Fruit fly (Drosophila melanogaster) whole organism, embryonic: ENCODE results near the gene Sytbeta.

Experiments used
- Adf1 ChIP-seq: fragments of 200-800 bp; sonication (Bioruptor generic); IDR thresholded peaks from 2 replicates; pipeline ENCODE4 v1.3.6; 2022; ENCODE audit warnings: missing biosample characterization, missing genetic modification characterization
- Atf6 ChIP-seq: fragments of 200-800 bp; sonication (Bioruptor generic); IDR thresholded peaks from 2 replicates; pipeline ENCODE4 v1.3.6; 2022; ENCODE audit warnings: missing biosample characterization, missing genetic modification characterization
- BEAF-32 ChIP-seq: fragments of 200-800 bp; sonication (Bioruptor generic); optimal IDR thresholded peaks from 3 replicates; lab custom pipeline; 2017; ENCODE audit warnings: missing biosample characterization, missing genetic modification characterization, mild to moderate bottlenecking, moderate library complexity, missing genetic modification reagents
- CG10462 ChIP-seq: fragments of 200-800 bp; sonication (Bioruptor generic); optimal IDR thresholded peaks from 2 replicates; lab custom pipeline; 2016; ENCODE audit warnings: missing biosample characterization, missing genetic modification characterization
- CG11456 ChIP-seq: fragments of 200-800 bp; sonication (Bioruptor generic); IDR thresholded peaks from 3 replicates; pipeline ENCODE4 v1.3.6; 2022; ENCODE audit warnings: missing biosample characterization, missing genetic modification characterization
- CG13894 ChIP-seq: fragments of 200-800 bp; sonication (Bioruptor generic); optimal IDR thresholded peaks from 3 replicates; lab custom pipeline; 2018; ENCODE audit warnings: missing biosample characterization, mild to moderate bottlenecking, missing genetic modification characterization, moderate library complexity
- CG15601 ChIP-seq: fragments of 200-800 bp; sonication (Bioruptor generic); optimal IDR thresholded peaks from 3 replicates; lab custom pipeline; 2019; ENCODE audit warnings: missing biosample characterization, mild to moderate bottlenecking, missing genetic modification characterization, moderate library complexity
- CG17568 ChIP-seq: fragments of 200-800 bp; sonication (Bioruptor generic); optimal IDR thresholded peaks from 2 replicates; lab custom pipeline; 2018; ENCODE audit warnings: missing biosample characterization, mild to moderate bottlenecking, missing genetic modification characterization, moderate library complexity
- CG17912 ChIP-seq: fragments of 200-800 bp; sonication (Bioruptor generic); optimal IDR thresholded peaks from 2 replicates; lab custom pipeline; 2018; ENCODE audit warnings: missing biosample characterization, mild to moderate bottlenecking, missing genetic modification characterization
- CG2199 ChIP-seq: fragments of 200-800 bp; sonication (Bioruptor generic); IDR thresholded peaks from 3 replicates; pipeline ENCODE4 v1.3.6; 2022; ENCODE audit warnings: missing biosample characterization, missing genetic modification characterization
- CG30431 ChIP-seq: fragments of 200-800 bp; sonication (Bioruptor generic); optimal IDR thresholded peaks from 2 replicates; lab custom pipeline; 2017; ENCODE audit warnings: missing biosample characterization, missing genetic modification characterization
- CG3163 ChIP-seq: fragments of 200-800 bp; sonication (Bioruptor generic); optimal IDR thresholded peaks from 3 replicates; lab custom pipeline; 2016; ENCODE audit warnings: missing biosample characterization, missing genetic modification characterization
- CG3407 ChIP-seq: fragments of 200-800 bp; sonication (Bioruptor generic); optimal IDR thresholded peaks from 2 replicates; lab custom pipeline; 2018; ENCODE audit warnings: missing biosample characterization, mild to moderate bottlenecking, missing genetic modification characterization
- CG34422 ChIP-seq: fragments of 200-800 bp; sonication (Bioruptor generic); IDR thresholded peaks from 3 replicates; pipeline ENCODE4 v1.3.6; 2022; ENCODE audit warnings: missing biosample characterization, missing genetic modification characterization
- CG3726 ChIP-seq: fragments of 200-800 bp; sonication (Bioruptor generic); IDR thresholded peaks from 3 replicates; pipeline ENCODE4, ENCODE4 v1.3.6; 2022; ENCODE audit warnings: missing biosample characterization, missing genetic modification characterization
- CG43689 ChIP-seq: fragments of 200-800 bp; sonication (Bioruptor generic); IDR thresholded peaks from 2 replicates; pipeline ENCODE4 v1.3.6; 2022; ENCODE audit warnings: missing biosample characterization, missing genetic modification characterization
- CG7987 ChIP-seq: fragments of 200-800 bp; sonication (Bioruptor generic); optimal IDR thresholded peaks from 2 replicates; lab custom pipeline; 2018; ENCODE audit warnings: missing biosample characterization, mild to moderate bottlenecking, missing genetic modification characterization, moderate library complexity
- CG9797 ChIP-seq: fragments of 200-800 bp; sonication (Bioruptor generic); optimal IDR thresholded peaks from 3 replicates; lab custom pipeline; 2018; ENCODE audit warnings: missing biosample characterization, mild to moderate bottlenecking, missing genetic modification characterization
- Dek ChIP-seq: fragments of 200-800 bp; sonication (Bioruptor generic); optimal IDR thresholded peaks from 3 replicates; lab custom pipeline; 2019; ENCODE audit warnings: missing biosample characterization, mild to moderate bottlenecking, missing genetic modification characterization, moderate library complexity
- Dfd ChIP-seq, 2 experiments: fragments of >200 bp; optimal IDR thresholded peaks; 2 replicates each; lab custom pipeline; 2017; ENCODE audit warnings: missing biosample characterization in 2 of 2, missing genetic modification characterization in 2 of 2
- Dll ChIP-seq: fragments of 200-800 bp; sonication (Bioruptor generic); IDR thresholded peaks from 4 replicates; pipeline ENCODE4 v1.3.6; 2022; ENCODE audit warnings: missing biosample characterization, missing genetic modification characterization; ENCODE audit not compliant: partially characterized antibody
- E2f2 ChIP-seq: fragments of 200-800 bp; sonication (Bioruptor generic); IDR thresholded peaks from 2 replicates; pipeline ENCODE4 v1.3.6; 2022; ENCODE audit warnings: missing biosample characterization, missing genetic modification characterization
- Ets65A ChIP-seq: fragments of 200-800 bp; sonication (Bioruptor generic); peaks from one replicate; lab custom pipeline; 2016; ENCODE audit warnings: missing biosample characterization, missing genetic modification characterization
- HLH54F ChIP-seq: fragments of 200-800 bp; sonication (Bioruptor generic); optimal IDR thresholded peaks from 3 replicates; lab custom pipeline; 2016; ENCODE audit warnings: missing biosample characterization, missing genetic modification characterization
- Hey ChIP-seq: fragments of 200-800 bp; sonication (Bioruptor generic); optimal IDR thresholded peaks from 3 replicates; lab custom pipeline; 2018; ENCODE audit warnings: missing biosample characterization, mild to moderate bottlenecking, missing genetic modification characterization
- Lim3 ChIP-seq: fragments of 200-800 bp; sonication (Bioruptor generic); IDR thresholded peaks from 2 replicates; pipeline ENCODE4 v1.3.6; 2022; ENCODE audit warnings: missing biosample characterization, missing genetic modification characterization
- MESR4 ChIP-seq: fragments of 200-800 bp; sonication (Bioruptor generic); optimal IDR thresholded peaks from 2 replicates; lab custom pipeline; 2018; ENCODE audit warnings: missing biosample characterization, mild to moderate bottlenecking, missing genetic modification characterization, moderate library complexity
- Opbp ChIP-seq: fragments of 200-800 bp; sonication (Bioruptor generic); IDR thresholded peaks from 3 replicates; pipeline ENCODE4 v1.3.6; 2022; ENCODE audit warnings: missing biosample characterization, missing genetic modification characterization; ENCODE audit not compliant: partially characterized antibody
- Pdp1 ChIP-seq, 2 experiments: fragments of 200-800 bp; sonication (Bioruptor generic); optimal IDR thresholded peaks; 3 replicates each; lab custom pipeline; 2016; ENCODE audit warnings: missing biosample characterization in 2 of 2, missing genetic modification characterization in 2 of 2, mild to moderate bottlenecking in 1 of 2, moderate library complexity in 1 of 2
- Spps ChIP-seq: fragments of 200-800 bp; sonication (Bioruptor generic); optimal IDR thresholded peaks from 2 replicates; lab custom pipeline; 2018; ENCODE audit warnings: missing biosample characterization, mild to moderate bottlenecking, missing genetic modification characterization
- Trl ChIP-seq, 3 experiments: fragments of >200 bp in 2 of 3; fragments of 200-800 bp in 1 of 3; sonication (Bioruptor generic) in 1 of 3; optimal IDR thresholded peaks; 2 replicates in 1 of 3; 3 replicates in 2 of 3; lab custom pipeline; 2016 to 2017; ENCODE audit warnings: missing biosample characterization in 1 of 3, missing genetic modification characterization in 1 of 3
- amos ChIP-seq: fragments of 200-800 bp; sonication (Bioruptor generic); IDR thresholded peaks from 2 replicates; pipeline ENCODE4 v1.3.6; 2022; ENCODE audit warnings: missing biosample characterization, missing genetic modification characterization; ENCODE audit not compliant: partially characterized antibody
- az2 ChIP-seq: fragments of 200-800 bp; sonication (Bioruptor generic); optimal IDR thresholded peaks from 3 replicates; lab custom pipeline; 2016; ENCODE audit warnings: missing biosample characterization, missing genetic modification characterization
- bsh ChIP-seq, 2 experiments: fragments of 200-800 bp; sonication (Bioruptor generic); optimal IDR thresholded peaks; 2 replicates each; lab custom pipeline; 2017 to 2018; ENCODE audit warnings: mild to moderate bottlenecking in 2 of 2, missing biosample characterization in 2 of 2, missing genetic modification characterization in 2 of 2, moderate library complexity in 1 of 2
- caup ChIP-seq: fragments of 200-800 bp; sonication (Bioruptor generic); optimal IDR thresholded peaks from 3 replicates; lab custom pipeline; 2017; ENCODE audit warnings: missing biosample characterization, mild to moderate bottlenecking, missing genetic modification characterization, moderate library complexity; ENCODE audit not compliant: severe bottlenecking
- cg ChIP-seq: fragments of 200-800 bp; sonication (Bioruptor generic); optimal IDR thresholded peaks from 3 replicates; lab custom pipeline; 2019; ENCODE audit warnings: missing biosample characterization, mild to moderate bottlenecking, missing genetic modification characterization, moderate library complexity
- da ChIP-seq: fragments of 200-800 bp; sonication (Bioruptor generic); optimal IDR thresholded peaks from 2 replicates; lab custom pipeline; 2016; ENCODE audit warnings: missing biosample characterization, missing genetic modification characterization
- exex ChIP-seq: fragments of 200-800 bp; sonication (Bioruptor generic); optimal IDR thresholded peaks from 4 replicates; lab custom pipeline; 2018; ENCODE audit warnings: missing biosample characterization, mild to moderate bottlenecking, missing genetic modification characterization, moderate library complexity
- gt ChIP-seq: fragments of 200-800 bp; sonication (Bioruptor generic); IDR thresholded peaks from 2 replicates; pipeline ENCODE4 v1.3.6; 2022; ENCODE audit warnings: missing biosample characterization, missing genetic modification characterization
- otp ChIP-seq: fragments of 200-800 bp; sonication (Bioruptor generic); IDR thresholded peaks from 3 replicates; pipeline ENCODE4, ENCODE4 v1.3.6; 2022; ENCODE audit warnings: missing biosample characterization, missing genetic modification characterization
- pita ChIP-seq: fragments of 200-800 bp; sonication (Bioruptor generic); optimal IDR thresholded peaks from 2 replicates; lab custom pipeline; 2017; ENCODE audit warnings: missing biosample characterization, mild to moderate bottlenecking, missing genetic modification characterization
- pros ChIP-seq: fragments of 200-800 bp; sonication (Bioruptor generic); optimal IDR thresholded peaks from 3 replicates; lab custom pipeline; 2019; ENCODE audit warnings: missing biosample characterization, mild to moderate bottlenecking, missing genetic modification characterization, moderate library complexity
- pum ChIP-seq: fragments of 200-800 bp; sonication (Bioruptor generic); optimal IDR thresholded peaks from 2 replicates; lab custom pipeline; 2016; ENCODE audit warnings: missing biosample characterization, missing genetic modification characterization
- scrt ChIP-seq: fragments of 200-800 bp; sonication (Bioruptor generic); optimal IDR thresholded peaks from 2 replicates; lab custom pipeline; 2018; ENCODE audit warnings: missing biosample characterization, mild to moderate bottlenecking, missing genetic modification characterization, moderate library complexity
- sisA ChIP-seq: fragments of 200-800 bp; sonication (Bioruptor generic); IDR thresholded peaks from 2 replicates; pipeline ENCODE4 v1.3.6; 2022; ENCODE audit warnings: missing biosample characterization, missing genetic modification characterization
- ssp ChIP-seq: fragments of 200-800 bp; sonication (Bioruptor generic); IDR thresholded peaks from 2 replicates; pipeline ENCODE4 v1.3.6; 2022; ENCODE audit warnings: missing biosample characterization, missing genetic modification characterization
- sug ChIP-seq: fragments of 200-800 bp; optimal IDR thresholded peaks from 2 replicates; lab custom pipeline; 2019; ENCODE audit warnings: missing biosample characterization, mild to moderate bottlenecking, missing genetic modification characterization, moderate library complexity
- zfh2 ChIP-seq: fragments of 200-800 bp; sonication (Bioruptor generic); optimal IDR thresholded peaks from 2 replicates; lab custom pipeline; 2016; ENCODE audit warnings: missing biosample characterization, missing genetic modification characterization

The Sytbeta gene

DNA sequence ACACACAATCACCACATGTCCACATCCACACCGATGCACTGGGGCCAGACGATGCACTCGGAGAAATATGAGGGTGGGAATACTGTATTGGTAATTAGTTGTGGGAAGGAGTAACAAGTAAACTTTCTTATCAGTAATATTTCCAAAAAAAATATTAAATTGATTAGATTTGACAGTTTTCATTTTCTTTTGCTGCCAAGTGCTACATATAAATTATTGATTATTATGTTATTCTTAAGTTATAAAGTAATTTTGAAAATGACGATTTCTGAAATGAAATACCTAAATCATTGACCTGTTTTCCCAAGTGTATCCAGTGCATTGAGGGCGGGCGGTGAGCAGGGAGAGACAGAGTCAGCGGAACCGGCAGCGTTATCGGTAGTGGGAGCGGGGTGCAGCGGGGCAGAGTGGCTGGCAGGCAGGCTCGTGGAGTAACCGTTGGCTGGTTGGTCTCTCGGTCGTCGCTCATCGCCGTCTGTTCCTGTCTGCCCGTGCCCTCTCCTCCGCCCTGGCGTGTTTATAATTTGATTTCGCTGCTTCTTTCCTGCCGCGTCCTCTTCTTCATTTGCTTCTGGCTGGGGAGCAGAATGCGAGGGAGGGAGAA lies 43.1 kb upstream of the Sytbeta start (continued):
- TF ChIP-seq Pdp1 (GFP tag; optimal IDR thresholded peaks at IDR 0.05; lab: Kevin White, UChicago) (peak in 1 of 2 experiments; percentile 41), gt (no peak), CG7987 (no peak), Opbp (no peak), Trl (optimal IDR thresholded peaks at IDR 0.05; lab: Kevin White, UChicago) (no peak), Trl (GFP tag; optimal IDR thresholded peaks at IDR 0.05; lab: Kevin White, UChicago) (no peak), BEAF-32 (GFP tag; lab: Kevin White, UChicago) (no peak), exex (tag; lab: Kevin White, UChicago) (no peak), caup (GFP tag; lab: Kevin White, UChicago) (no peak), pum (GFP tag; lab: Kevin White, UChicago) (no peak), CG17568 (GFP tag; lab: Kevin White, UChicago) (no peak), Atf6 (GFP tag; lab: Robert Waterston, UW) (no peak), CG11456 (GFP tag; lab: Robert Waterston, UW) (no peak), pros (no peak), Spps (tag; lab: Kevin White, UChicago) (peak; percentile 39), ssp (GFP tag; lab: Robert Waterston, UW) (0 out of 2 replicates have a peak, but pooled peaks have one; percentile 16), sisA (GFP tag; lab: Robert Waterston, UW) (peak; percentile 41; the same call in 1 of the 2 replicates), CG34422 (GFP tag; lab: Robert Waterston, UW) (no peak; the same call in 2 of the 3 replicates), da (GFP tag; lab: Kevin White, UChicago) (no peak), Dek (tag; lab: Kevin White, UChicago) (no peak)

- TF ChIP-seq amos (GFP tag; lab: Robert Waterston, UW) (no peak), CG17912 (GFP tag; lab: Kevin White, UChicago) (no peak), Dfd (GFP tag; optimal IDR thresholded peaks at IDR 0.05; lab: Kevin White, UChicago) (no peak), sug (tag; lab: Kevin White, UChicago) (no peak), CG3163 (GFP tag; lab: Kevin White, UChicago) (no peak), E2f2 (no peak), zfh2 (GFP tag; lab: Kevin White, UChicago) (no peak), Dll (GFP tag; lab: Robert Waterston, UW) (no peak), scrt (GFP tag; lab: Kevin White, UChicago) (no peak), Hey (tag; lab: Kevin White, UChicago) (no peak), CG15601 (tag; lab: Kevin White, UChicago) (no peak), CG10462 (GFP tag; lab: Kevin White, UChicago) (no peak), otp (GFP tag; lab: Robert Waterston, UW) (no peak), HLH54F (GFP tag; lab: Kevin White, UChicago) (no peak), MESR4 (GFP tag; lab: Kevin White, UChicago) (no peak), CG30431 (GFP tag; lab: Kevin White, UChicago) (no peak), CG9797 (GFP tag; lab: Kevin White, UChicago) (no peak), CG2199 (GFP tag; lab: Robert Waterston, UW) (0 out of 3 replicates have a peak, but pooled peaks have one; percentile 29), CG13894 (tag; lab: Kevin White, UChicago) (no peak), bsh (GFP tag; optimal IDR thresholded peaks at IDR 0.05; lab: Kevin White, UChicago) (no peak), CG3726 (GFP tag; lab: Robert Waterston, UW) (no peak), CG3407 (no peak), Lim3 (GFP tag; lab: Robert Waterston, UW) (no peak), CG43689 (no peak), cg (GFP tag; lab: Kevin White, UChicago) (peak; percentile 54), az2 (GFP tag; lab: Kevin White, UChicago) (no peak), Adf1 (GFP tag; lab: Robert Waterston, UW) (peak; percentile 62; the same call in 1 of the 2 replicates), Ets65A (GFP tag; lab: Kevin White, UChicago) (no peak), pita (no peak)
These were observed 42.5 kb upstream of the Sytbeta start for dm6 chr3L:15107158-15107775.
